Worm (Caenorhabditis elegans) whole organism, young adult: ENCODE data around the gene nhr-152.
A peak's percentile ranks its signal among the peaks of the same experiment; 100 is the strongest.

Experiments used
- him-1 ChIP-seq: sonication (generic microtip); optimal IDR thresholded peaks from 2 replicates; lab custom pipeline; 2016; ENCODE audit warnings: missing genotype, missing genetic modification reagents, missing genetic modification characterization, missing compliant biosample characterization
- pha-4 ChIP-seq: fragments of 150-350 bp; sonication (generic microtip); optimal IDR thresholded peaks from 2 replicates; lab custom pipeline; 2014; ENCODE audit warnings: missing biosample characterization, missing genetic modification reagents, missing genetic modification characterization
- ztf-28 ChIP-seq: fragments of 200-800 bp; sonication (Bioruptor generic); IDR thresholded peaks from 2 replicates; pipeline ENCODE4 v1.3.6; 2022; ENCODE audit warnings: missing genetic modification reagents, missing genetic modification characterization, missing compliant biosample characterization

- TF ChIP-seq him-1 (tag; lab: Kevin White, UChicago) (peak; percentile 28), pha-4 (tag; lab: Kevin White, UChicago) (no peak), ztf-28 (0 out of 2 replicates have a peak, but pooled peaks have one; percentile 24)
These were observed 44.3 kb downstream of the nhr-152 start for ce11 chrV:7730488-7730887.
